Worm (Caenorhabditis elegans) whole organism, young adult: ENCODE results near the gene ptr-25.
A peak's percentile ranks its signal among the peaks of the same experiment; 100 is the strongest.

Experiments
- B0261.1 ChIP-seq: sonication (generic microtip); optimal IDR thresholded peaks from 2 replicates; lab custom pipeline; 2016; ENCODE audit warnings: mild to moderate bottlenecking, missing genetic modification characterization, moderate library complexity, missing compliant biosample characterization
- B0336.3 ChIP-seq: fragments of 200-800 bp; sonication (Bioruptor generic); IDR thresholded peaks from 2 replicates; pipeline ENCODE4 v1.3.6; 2022; ENCODE audit warnings: missing genetic modification characterization, missing compliant biosample characterization
- D2030.7 ChIP-seq: fragments of 200-800 bp; sonication (Bioruptor generic); IDR thresholded peaks from 2 replicates; pipeline ENCODE4 v1.3.6; 2022; ENCODE audit warnings: missing genetic modification reagents, missing genetic modification characterization, missing compliant biosample characterization
- F22D6.2 ChIP-seq: sonication (generic microtip); optimal IDR thresholded peaks from 2 replicates; lab custom pipeline; 2016; ENCODE audit warnings: mild to moderate bottlenecking, missing genetic modification characterization, missing compliant biosample characterization
- F39B2.1 ChIP-seq: fragments of 200-800 bp; sonication (Bioruptor generic); IDR thresholded peaks from 2 replicates; pipeline ENCODE4 v1.3.6; 2022; ENCODE audit warnings: missing genetic modification reagents, missing genetic modification characterization, missing compliant biosample characterization
- T26A5.8 ChIP-seq: sonication (generic microtip); optimal IDR thresholded peaks from 2 replicates; lab custom pipeline; 2016; ENCODE audit warnings: missing genetic modification characterization, missing compliant biosample characterization
- Y53G8AR.9 ChIP-seq: fragments of 200-800 bp; sonication (Bioruptor generic); conservative IDR thresholded peaks from 2 replicates; pipeline ENCODE4 v1.3.6; 2022; ENCODE audit warnings: missing genetic modification reagents, missing genetic modification characterization, missing compliant biosample characterization
- Y67H2A.10 ChIP-seq: fragments of 200-800 bp; sonication (Bioruptor generic); conservative IDR thresholded peaks from 2 replicates; pipeline ENCODE4 v1.3.6; 2022; ENCODE audit warnings: missing genetic modification reagents, missing genetic modification characterization, missing compliant biosample characterization
- Y95B8A.8 ChIP-seq: fragments of 200-800 bp; sonication (Bioruptor generic); IDR thresholded peaks from 2 replicates; pipeline ENCODE4 v1.3.6; 2022; ENCODE audit warnings: missing genetic modification reagents, missing genetic modification characterization, missing compliant biosample characterization
- ama-1 ChIP-seq, 3 experiments: fragments of 150-350 bp in 1 of 3; sonication (generic microtip) in 2 of 3; optimal IDR thresholded peaks; 2 replicates each; lab custom pipeline; 2014 to 2018; ENCODE audit warnings: missing biosample characterization in 2 of 3, missing genetic modification characterization in 2 of 3, missing genetic modification reagents in 2 of 3
- atf-7 ChIP-seq: sonication (generic microtip); optimal IDR thresholded peaks from 2 replicates; lab custom pipeline; 2017; ENCODE audit warnings: mild to moderate bottlenecking, missing genetic modification characterization, missing compliant biosample characterization
- attf-3 ChIP-seq: fragments of 200-800 bp; sonication (Bioruptor generic); conservative IDR thresholded peaks from 2 replicates; pipeline ENCODE4 v1.3.6; 2022; ENCODE audit warnings: missing genetic modification reagents, missing genetic modification characterization, missing compliant biosample characterization
- attf-5 ChIP-seq: fragments of 200-800 bp; sonication (Bioruptor generic); optimal IDR thresholded peaks from 2 replicates; lab custom pipeline; 2018; ENCODE audit warnings: mild to moderate bottlenecking, missing genetic modification characterization, missing compliant biosample characterization
- bed-2 ChIP-seq: fragments of 200-800 bp; sonication (Bioruptor generic); IDR thresholded peaks from 2 replicates; pipeline ENCODE4 v1.3.6; 2022; ENCODE audit warnings: missing genetic modification reagents, missing genetic modification characterization, missing compliant biosample characterization
- ccch-3 ChIP-seq: fragments of 200-800 bp; sonication (Bioruptor generic); optimal IDR thresholded peaks from 2 replicates; lab custom pipeline; 2018; ENCODE audit warnings: mild to moderate bottlenecking, missing genetic modification characterization, missing compliant biosample characterization
- cebp-1 ChIP-seq, 2 experiments: fragments of 200-800 bp in 1 of 2; sonication (Bioruptor generic) in 1 of 2; sonication (generic microtip) in 1 of 2; IDR thresholded peaks in 1 of 2; optimal IDR thresholded peaks in 1 of 2; 2 replicates each; pipeline versions ENCODE4 v1.3.6 to Lab custom; 2017 to 2022; ENCODE audit warnings: missing compliant biosample characterization in 2 of 2, missing genetic modification characterization in 2 of 2, mild to moderate bottlenecking in 1 of 2, missing genetic modification reagents in 1 of 2, moderate library complexity in 1 of 2
- ceh-27 ChIP-seq: fragments of 200-800 bp; sonication (Bioruptor generic); optimal IDR thresholded peaks from 2 replicates; lab custom pipeline; 2018; ENCODE audit warnings: mild to moderate bottlenecking, missing genetic modification characterization, moderate library complexity, missing compliant biosample characterization
- ceh-40 ChIP-seq: fragments of 200-800 bp; sonication (Bioruptor generic); IDR thresholded peaks from 2 replicates; pipeline ENCODE4 v1.3.6; 2022; ENCODE audit warnings: missing genetic modification characterization, missing compliant biosample characterization
- ceh-79 ChIP-seq: sonication (generic microtip); optimal IDR thresholded peaks from 2 replicates; lab custom pipeline; 2017; ENCODE audit warnings: mild to moderate bottlenecking, missing genetic modification characterization, missing compliant biosample characterization
- dpff-1 ChIP-seq: sonication (generic microtip); optimal IDR thresholded peaks from 2 replicates; lab custom pipeline; 2017; ENCODE audit warnings: mild to moderate bottlenecking, missing genetic modification characterization, missing compliant biosample characterization
- efl-1 ChIP-seq: fragments of 150-350 bp; optimal IDR thresholded peaks from 2 replicates; lab custom pipeline; 2014; ENCODE audit warnings: missing biosample characterization, missing genetic modification reagents, missing genetic modification characterization
- egl-44 ChIP-seq: fragments of 200-800 bp; sonication (Bioruptor generic); IDR thresholded peaks from 2 replicates; pipeline ENCODE4 v1.3.6; 2022; ENCODE audit warnings: missing genetic modification reagents, missing genetic modification characterization, missing compliant biosample characterization
- ekl-4 ChIP-seq: fragments of 200-800 bp; sonication (Bioruptor generic); IDR thresholded peaks from 2 replicates; pipeline ENCODE4 v1.3.6; 2022; ENCODE audit warnings: missing genetic modification reagents, missing genetic modification characterization, missing compliant biosample characterization
- gei-17 ChIP-seq: fragments of 200-800 bp; sonication (Bioruptor generic); optimal IDR thresholded peaks from 2 replicates; lab custom pipeline; 2018; ENCODE audit warnings: mild to moderate bottlenecking, missing genetic modification characterization, missing compliant biosample characterization
- hmg-1.2 ChIP-seq: fragments of 200-800 bp; sonication (Bioruptor generic); IDR thresholded peaks from 2 replicates; pipeline ENCODE4 v1.3.6; 2022; ENCODE audit warnings: missing genetic modification reagents, missing genetic modification characterization, missing compliant biosample characterization
- lin-35 ChIP-seq, 3 experiments: fragments of 150-350 bp in 2 of 3; sonication (generic microtip) in 1 of 3; optimal IDR thresholded peaks; 2 replicates each; lab custom pipeline; 2014 to 2018; ENCODE audit warnings: missing biosample characterization in 3 of 3, missing genetic modification characterization in 3 of 3, missing genetic modification reagents in 3 of 3
- lin-40 ChIP-seq: sonication (generic microtip); optimal IDR thresholded peaks from 2 replicates; lab custom pipeline; 2016; ENCODE audit warnings: missing genetic modification characterization, mild to moderate bottlenecking, missing compliant biosample characterization, missing genotype, missing genetic modification reagents
- madf-3 ChIP-seq: fragments of 200-800 bp; sonication (Bioruptor generic); IDR thresholded peaks from 2 replicates; pipeline ENCODE4 v1.3.6; 2022; ENCODE audit warnings: missing genetic modification reagents, missing genetic modification characterization, missing compliant biosample characterization
- madf-8 ChIP-seq: fragments of 200-800 bp; sonication (Bioruptor generic); conservative IDR thresholded peaks from 2 replicates; pipeline ENCODE4 v1.3.6; 2022; ENCODE audit warnings: missing genetic modification reagents, missing genetic modification characterization, missing compliant biosample characterization
- mel-28 ChIP-seq: sonication (generic microtip); optimal IDR thresholded peaks from 2 replicates; lab custom pipeline; 2016; ENCODE audit warnings: borderline replicate concordance, mild to moderate bottlenecking, missing genetic modification characterization, missing compliant biosample characterization
- mes-4 ChIP-seq: sonication (generic microtip); optimal IDR thresholded peaks from 2 replicates; lab custom pipeline; 2016; ENCODE audit warnings: missing genotype, missing genetic modification characterization, missing compliant biosample characterization
- nhr-27 ChIP-seq: fragments of 200-800 bp; sonication (Bioruptor generic); optimal IDR thresholded peaks from 2 replicates; lab custom pipeline; 2018; ENCODE audit warnings: mild to moderate bottlenecking, missing genetic modification characterization, moderate library complexity, missing compliant biosample characterization
- nhr-80 ChIP-seq: sonication (generic microtip); optimal IDR thresholded peaks from 2 replicates; lab custom pipeline; 2016; ENCODE audit warnings: missing genetic modification characterization, missing compliant biosample characterization
- nhr-90 ChIP-seq: sonication (generic microtip); optimal IDR thresholded peaks from 2 replicates; lab custom pipeline; 2016; ENCODE audit warnings: missing genotype, mild to moderate bottlenecking, missing genetic modification characterization, missing compliant biosample characterization
- rec-8 ChIP-seq, 2 experiments: sonication (generic microtip); optimal IDR thresholded peaks; 2 replicates each; lab custom pipeline; 2016; ENCODE audit warnings: mild to moderate bottlenecking in 2 of 2, missing genetic modification characterization in 2 of 2, missing genetic modification reagents in 2 of 2, missing genotype in 2 of 2, missing biosample characterization in 1 of 2, missing compliant biosample characterization in 1 of 2, moderate library complexity in 1 of 2
- sdz-38 ChIP-seq: sonication (generic microtip); optimal IDR thresholded peaks from 2 replicates; lab custom pipeline; 2016; ENCODE audit warnings: missing genotype, missing genetic modification characterization, missing compliant biosample characterization
- snpc-1.3 ChIP-seq: sonication (generic microtip); optimal IDR thresholded peaks from 2 replicates; lab custom pipeline; 2017; ENCODE audit warnings: missing genetic modification characterization, mild to moderate bottlenecking, missing compliant biosample characterization, antibody characterized with exemption, moderate library complexity, missing genotype, missing genetic modification reagents; ENCODE audit not compliant: insufficient read depth
- snpc-4 ChIP-seq, 5 experiments: fragments of 150-350 bp in 1 of 5; sonication (generic microtip) in 4 of 5; optimal IDR thresholded peaks; 2 replicates each; lab custom pipeline; 2014 to 2018; ENCODE audit warnings: missing genetic modification characterization in 5 of 5, missing biosample characterization in 3 of 5, antibody characterized with exemption in 2 of 5, mild to moderate bottlenecking in 2 of 5, missing compliant biosample characterization in 2 of 5, missing genotype in 2 of 5, moderate library complexity in 2 of 5, missing genetic modification reagents in 1 of 5
- somi-1 ChIP-seq: fragments of 200-800 bp; sonication (Bioruptor generic); optimal IDR thresholded peaks from 2 replicates; lab custom pipeline; 2018; ENCODE audit warnings: mild to moderate bottlenecking, missing genetic modification characterization, missing compliant biosample characterization
- tlf-1 ChIP-seq: fragments of 200-800 bp; sonication (Bioruptor generic); optimal IDR thresholded peaks from 2 replicates; lab custom pipeline; 2018; ENCODE audit warnings: mild to moderate bottlenecking, missing genetic modification characterization, missing compliant biosample characterization
- zfh-2 ChIP-seq: fragments of 200-800 bp; sonication (Bioruptor generic); conservative IDR thresholded peaks from 2 replicates; pipeline ENCODE4 v1.3.6; 2022; ENCODE audit warnings: missing genetic modification reagents, missing genetic modification characterization, missing compliant biosample characterization
- zim-3 ChIP-seq: sonication (generic microtip); optimal IDR thresholded peaks from 2 replicates; lab custom pipeline; 2017; ENCODE audit warnings: mild to moderate bottlenecking, missing genetic modification characterization, moderate library complexity, missing compliant biosample characterization
- ztf-28 ChIP-seq: fragments of 200-800 bp; sonication (Bioruptor generic); IDR thresholded peaks from 2 replicates; pipeline ENCODE4 v1.3.6; 2022; ENCODE audit warnings: missing genetic modification reagents, missing genetic modification characterization, missing compliant biosample characterization

ptr-25 gene

DNA sequence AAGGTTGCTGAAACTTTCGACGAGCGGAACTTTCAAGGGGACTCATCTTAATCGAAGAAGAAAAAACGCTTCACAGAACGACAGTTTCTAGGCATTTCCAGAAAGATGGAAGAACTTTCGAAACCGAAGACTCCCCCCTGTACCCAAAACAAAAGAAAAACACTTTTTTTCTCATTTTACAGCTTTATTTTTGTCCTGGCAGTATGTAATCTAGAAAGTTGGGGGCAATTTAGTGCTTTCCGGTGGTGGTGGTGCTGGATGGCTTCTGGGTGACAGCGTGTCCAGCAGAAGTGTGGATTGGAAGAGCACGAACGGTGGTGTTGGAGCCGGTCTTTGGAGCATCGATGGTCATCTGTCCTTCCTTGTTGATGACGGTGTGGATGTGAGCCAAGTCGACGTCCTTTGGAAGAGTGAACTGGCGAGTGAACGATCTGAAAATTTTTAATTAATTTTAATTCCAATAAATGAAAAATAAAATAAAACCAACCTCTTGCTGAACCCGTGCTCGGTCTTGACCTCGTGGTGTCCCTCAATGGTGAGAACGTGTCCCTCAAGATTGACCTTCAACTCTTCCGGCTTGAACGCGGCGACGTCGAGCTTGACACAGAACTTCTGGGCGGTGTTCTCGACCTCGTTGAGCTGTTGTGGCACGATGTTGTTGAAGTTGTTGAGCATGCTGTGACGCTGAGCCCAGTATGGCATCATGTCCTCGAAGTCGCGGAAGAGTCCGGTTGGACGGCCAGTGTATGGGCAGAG is 18.2 kb downstream of the ptr-25 start (continued):
- peak; percentile 49 for TF ChIP-seq ztf-28 (GFP tag; lab: Robert Waterston, UW)
- TF ChIP-seq T26A5.8, result no peak
- TF ChIP-seq sdz-38 (tag; lab: Kevin White, UChicago), result no peak
- no peak for TF ChIP-seq somi-1
- TF ChIP-seq snpc-1.3 (tag; lab: Kevin White, UChicago), result peak; percentile 80
- peak; percentile 51 for TF ChIP-seq snpc-4 (GFP tag; optimal IDR thresholded peaks at IDR 0.05; lab: Kevin White, UChicago)
- peak in 3 of 4 experiments; percentile 9 to 78 (median 29) for TF ChIP-seq snpc-4 (tag; optimal IDR thresholded peaks at IDR 0.05; lab: Kevin White, UChicago)
- no peak for TF ChIP-seq gei-17 (GFP tag; lab: Kevin White, UChicago)
- no peak for TF ChIP-seq lin-40
- peak; percentile 64 for TF ChIP-seq dpff-1 (tag; lab: Kevin White, UChicago)
- no peak for TF ChIP-seq bed-2
- no peak for TF ChIP-seq attf-3 (GFP tag; lab: Robert Waterston, UW)
- TF ChIP-seq attf-5 (GFP tag; lab: Kevin White, UChicago), result peak; percentile 54

DNA sequence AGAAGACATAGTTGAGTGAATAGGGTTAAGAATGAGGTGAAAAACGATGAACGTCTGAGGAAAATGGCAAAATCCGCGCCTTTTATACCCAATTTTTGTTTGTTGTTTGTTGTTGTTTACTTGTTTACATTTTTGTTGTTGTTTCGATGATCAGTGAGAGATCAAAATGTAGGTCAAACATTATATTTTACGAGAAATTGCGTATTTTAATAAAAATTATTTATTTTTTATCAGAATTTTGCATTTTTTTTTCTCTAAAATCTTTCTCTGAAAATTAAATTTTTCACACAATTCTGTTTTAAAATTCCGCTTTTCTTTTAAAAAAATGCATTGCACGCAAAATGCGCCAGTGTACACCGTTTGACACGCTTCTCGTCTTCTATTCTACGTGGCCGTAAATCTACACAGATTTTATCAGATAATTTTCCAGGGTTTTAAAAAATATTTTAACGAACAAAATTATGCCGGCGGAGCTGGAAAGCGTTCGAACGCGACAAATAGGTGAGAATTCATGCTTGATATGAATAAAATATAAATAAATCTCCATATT is 18.9 kb downstream of the ptr-25 start, which contains the start of the genes sip-1 and sly-1:
Gene sip-1 (minus strand): TSS at position 103 of the 550 bp plus-strand sequence.
Gene sly-1 (plus strand): TSS at position 360 of the 550 bp plus-strand sequence.
- no peak for TF ChIP-seq somi-1
- peak; percentile 12 for TF ChIP-seq tlf-1 (GFP tag; lab: Kevin White, UChicago)
- no peak for TF ChIP-seq ceh-79 (tag; lab: Kevin White, UChicago)
- TF ChIP-seq ceh-40 (GFP tag; lab: Robert Waterston, UW), result no peak
- TF ChIP-seq mes-4, result no peak
- no peak for TF ChIP-seq Y67H2A.10 (GFP tag; lab: Robert Waterston, UW)
- TF ChIP-seq nhr-90, result no peak
- no peak for TF ChIP-seq rec-8 (tag; optimal IDR thresholded peaks at IDR 0.05; lab: Kevin White, UChicago)
- TF ChIP-seq madf-3 (GFP tag; lab: Robert Waterston, UW), result no peak
- TF ChIP-seq gei-17 (GFP tag; lab: Kevin White, UChicago), result no peak
- TF ChIP-seq ama-1 (optimal IDR thresholded peaks at IDR 0.05; lab: Kevin White, UChicago), result no peak
- no peak for TF ChIP-seq ama-1 (GFP tag; optimal IDR thresholded peaks at IDR 0.05; lab: Kevin White, UChicago)
- TF ChIP-seq F22D6.2, result no peak
- peak; percentile 81 for TF ChIP-seq D2030.7 (GFP tag; lab: Robert Waterston, UW)
- TF ChIP-seq nhr-27, result no peak
- peak in 1 of 3 experiments; percentile 84 for TF ChIP-seq lin-35 (GFP tag; optimal IDR thresholded peaks at IDR 0.05; lab: Kevin White, UChicago)
- no peak for TF ChIP-seq cebp-1 (GFP tag; IDR thresholded peaks at IDR 0.05; lab: Robert Waterston, UW)
- peak; percentile 25 for TF ChIP-seq cebp-1 (tag; optimal IDR thresholded peaks at IDR 0.05; lab: Kevin White, UChicago)
- no peak for TF ChIP-seq B0261.1 (tag; lab: Kevin White, UChicago)
- TF ChIP-seq ccch-3 (GFP tag; lab: Kevin White, UChicago), result no peak
- peak; percentile 16 for TF ChIP-seq snpc-1.3 (tag; lab: Kevin White, UChicago)
- TF ChIP-seq ekl-4 (GFP tag; lab: Robert Waterston, UW), result no peak
- no peak for TF ChIP-seq B0336.3 (GFP tag; lab: Robert Waterston, UW)
- TF ChIP-seq zim-3 (tag; lab: Kevin White, UChicago), result no peak
- no peak for TF ChIP-seq bed-2
- TF ChIP-seq efl-1 (GFP tag; lab: Kevin White, UChicago), result peak; percentile 84
- no peak for TF ChIP-seq Y95B8A.8 (GFP tag; lab: Robert Waterston, UW)
- no peak for TF ChIP-seq egl-44 (GFP tag; lab: Robert Waterston, UW)
- no peak for TF ChIP-seq F39B2.1 (GFP tag; lab: Robert Waterston, UW)
- TF ChIP-seq atf-7 (tag; lab: Kevin White, UChicago), result no peak
- no peak for TF ChIP-seq mel-28
- no peak for TF ChIP-seq hmg-1.2
- TF ChIP-seq madf-8, result peak; percentile 54; the same call in 1 of the 2 replicates
- no peak for TF ChIP-seq ceh-27 (GFP tag; lab: Kevin White, UChicago)
- no peak for TF ChIP-seq zfh-2 (GFP tag; lab: Robert Waterston, UW)
- TF ChIP-seq nhr-80 (tag; lab: Kevin White, UChicago), result peak; percentile 19
- TF ChIP-seq Y53G8AR.9, result no peak
